Worm (Caenorhabditis elegans): ENCODE data around the gene ZK1098.12.

- no peak for TF ChIP-seq unc-62 (GFP tag; optimal IDR thresholded peaks at IDR 0.05)
- no peak for TF ChIP-seq blmp-1 (tag; optimal IDR thresholded peaks at IDR 0.05)
- no peak for TF ChIP-seq lsy-2 (tag; optimal IDR thresholded peaks at IDR 0.05)
- TF ChIP-seq snpc-4 (tag; optimal IDR thresholded peaks at IDR 0.05): no peak
- TF ChIP-seq drap-1 (GFP tag; optimal IDR thresholded peaks at IDR 0.05): no peak
- TF ChIP-seq elt-1 (tag; optimal IDR thresholded peaks at IDR 0.05; ENCODE audit: borderline replicate concordance, insufficient read depth): no peak
- TF ChIP-seq ztf-11 (tag; optimal IDR thresholded peaks at IDR 0.05): no peak
- no peak for TF ChIP-seq mab-5 (tag; optimal IDR thresholded peaks at IDR 0.05)
- no peak for TF ChIP-seq elt-3 (tag; optimal IDR thresholded peaks at IDR 0.05)
- no peak for TF ChIP-seq unc-39 (tag; optimal IDR thresholded peaks at IDR 0.05)
- TF ChIP-seq nhr-28 (tag; optimal IDR thresholded peaks at IDR 0.05): no peak
These were observed 45.3 kb downstream of the ZK1098.12 start for ce11 chrIII:9590212-9590611.

Measured in whole organism, mixed stage, embryonic.